Worm (Caenorhabditis elegans) whole organism, L1 larva: ENCODE measurements around the gene R11G10.3.

Experiments
- C16A3.4 ChIP-seq: fragments of 150-350 bp; optimal IDR thresholded peaks from 2 replicates; lab custom pipeline; 2014; ENCODE audit warnings: missing biosample characterization, missing genetic modification characterization
- F16B12.6 ChIP-seq: fragments of 150-350 bp; optimal IDR thresholded peaks from 2 replicates; lab custom pipeline; 2014; ENCODE audit warnings: missing biosample characterization, missing genetic modification characterization
- Y116A8C.19 ChIP-seq: sonication (generic microtip); optimal IDR thresholded peaks from 2 replicates; lab custom pipeline; 2016; ENCODE audit warnings: missing compliant biosample characterization, missing genetic modification characterization, borderline replicate concordance
- aha-1 ChIP-seq: fragments of 150-350 bp; optimal IDR thresholded peaks from 2 replicates; lab custom pipeline; 2014; ENCODE audit warnings: missing biosample characterization, missing genetic modification characterization
- aly-2 ChIP-seq: fragments of 150-350 bp; optimal IDR thresholded peaks from 2 replicates; lab custom pipeline; 2014; ENCODE audit warnings: missing biosample characterization, missing genetic modification characterization
- blmp-1 ChIP-seq: fragments of 150-350 bp; optimal IDR thresholded peaks from 2 replicates; lab custom pipeline; 2014; ENCODE audit warnings: missing biosample characterization, missing genetic modification characterization
- ceh-8 ChIP-seq: fragments of 200-800 bp; sonication (Bioruptor generic); optimal IDR thresholded peaks from 2 replicates; lab custom pipeline; 2018; ENCODE audit warnings: mild to moderate bottlenecking, missing genetic modification characterization, moderate library complexity, missing compliant biosample characterization
- ceh-82 ChIP-seq, 3 experiments: fragments of 150-350 bp in 1 of 3; sonication (generic microtip) in 2 of 3; optimal IDR thresholded peaks; 2 replicates each; lab custom pipeline; 2014 to 2017; ENCODE audit warnings: missing biosample characterization in 3 of 3, missing genetic modification characterization in 3 of 3
- ceh-88 ChIP-seq: fragments of 200-800 bp; sonication (Bioruptor generic); IDR thresholded peaks from 2 replicates; pipeline ENCODE4 v1.3.6; 2022; ENCODE audit warnings: missing genetic modification characterization, missing compliant biosample characterization
- ceh-90 ChIP-seq: sonication (generic microtip); optimal IDR thresholded peaks from 2 replicates; lab custom pipeline; 2016; ENCODE audit warnings: missing genetic modification characterization, missing compliant biosample characterization
- dsc-1 ChIP-seq: sonication (generic microtip); optimal IDR thresholded peaks from 2 replicates; lab custom pipeline; 2016; ENCODE audit warnings: mild to moderate bottlenecking, missing genetic modification characterization, missing compliant biosample characterization
- efl-1 ChIP-seq, 4 experiments: fragments of 150-350 bp; optimal IDR thresholded peaks in 3 of 4; peaks in 1 of 4; 1 replicate in 1 of 4; 2 replicates in 3 of 4; lab custom pipeline; 2014; ENCODE audit warnings: missing biosample characterization in 2 of 4, missing genetic modification characterization in 2 of 4, missing genetic modification reagents in 2 of 4
- egl-13 ChIP-seq: sonication (generic microtip); optimal IDR thresholded peaks from 2 replicates; lab custom pipeline; 2016; ENCODE audit warnings: missing genotype, missing genetic modification reagents, missing genetic modification characterization, missing compliant biosample characterization
- elt-2 ChIP-seq: sonication (generic microtip); optimal IDR thresholded peaks from 2 replicates; lab custom pipeline; 2016; ENCODE audit warnings: missing genetic modification characterization, mild to moderate bottlenecking, inconsistent platforms, missing compliant biosample characterization, missing genetic modification reagents
- fkh-4 ChIP-seq: sonication (generic microtip); optimal IDR thresholded peaks from 2 replicates; lab custom pipeline; 2016; ENCODE audit warnings: missing compliant biosample characterization, missing genetic modification characterization, borderline replicate concordance
- fkh-8 ChIP-seq: sonication (generic microtip); optimal IDR thresholded peaks from 2 replicates; lab custom pipeline; 2016; ENCODE audit warnings: mild to moderate bottlenecking, missing genetic modification characterization, missing compliant biosample characterization
- grh-1 ChIP-seq: fragments of 200-800 bp; sonication (Bioruptor generic); IDR thresholded peaks from 2 replicates; pipeline ENCODE4 v1.3.6; 2022; ENCODE audit warnings: missing genetic modification reagents, missing genetic modification characterization, missing compliant biosample characterization
- hlh-17 ChIP-seq: fragments of 200-800 bp; sonication (Bioruptor generic); optimal IDR thresholded peaks from 2 replicates; lab custom pipeline; 2018; ENCODE audit warnings: missing genetic modification characterization, mild to moderate bottlenecking, missing compliant biosample characterization, moderate library complexity, borderline replicate concordance
- hpl-2 ChIP-seq: fragments of 150-350 bp; optimal IDR thresholded peaks from 2 replicates; lab custom pipeline; 2014; ENCODE audit warnings: missing biosample characterization, missing genetic modification reagents, missing genetic modification characterization
- jun-1 ChIP-seq: fragments of 150-350 bp; optimal IDR thresholded peaks from 2 replicates; lab custom pipeline; 2014; ENCODE audit warnings: missing biosample characterization, missing genetic modification reagents, missing genetic modification characterization
- lin-13 ChIP-seq: fragments of 150-350 bp; optimal IDR thresholded peaks from 2 replicates; lab custom pipeline; 2014; ENCODE audit warnings: missing biosample characterization, missing genetic modification reagents, missing genetic modification characterization
- lin-14 ChIP-seq: fragments of 200-800 bp; sonication (Bioruptor generic); optimal IDR thresholded peaks from 2 replicates; lab custom pipeline; 2018; ENCODE audit warnings: mild to moderate bottlenecking, missing genetic modification characterization, moderate library complexity, missing compliant biosample characterization
- lin-15B ChIP-seq: fragments of 150-350 bp; sonication (generic microtip); optimal IDR thresholded peaks from 3 replicates; lab custom pipeline; 2014; ENCODE audit warnings: missing biosample characterization, missing genetic modification characterization
- mdl-1 ChIP-seq, 2 experiments: fragments of 150-350 bp; optimal IDR thresholded peaks; 2 replicates each; lab custom pipeline; 2014 to 2017; ENCODE audit warnings: missing biosample characterization in 2 of 2, missing genetic modification characterization in 2 of 2, inconsistent platforms in 1 of 2
- nhr-12 ChIP-seq: sonication (generic microtip); optimal IDR thresholded peaks from 2 replicates; lab custom pipeline; 2017; ENCODE audit warnings: missing biosample characterization, missing genetic modification characterization
- nhr-19 ChIP-seq: fragments of 200-800 bp; sonication (Bioruptor generic); conservative IDR thresholded peaks from 2 replicates; pipeline ENCODE4 v1.3.6; 2022; ENCODE audit warnings: missing genetic modification characterization, missing compliant biosample characterization
- nhr-20 ChIP-seq: sonication (generic microtip); optimal IDR thresholded peaks from 2 replicates; lab custom pipeline; 2016; ENCODE audit warnings: mild to moderate bottlenecking, missing genetic modification characterization, missing compliant biosample characterization
- nhr-28 ChIP-seq: fragments of 150-350 bp; optimal IDR thresholded peaks from 2 replicates; lab custom pipeline; 2014; ENCODE audit warnings: missing biosample characterization, missing genetic modification characterization
- nhr-47 ChIP-seq: sonication (generic microtip); optimal IDR thresholded peaks from 2 replicates; lab custom pipeline; 2016; ENCODE audit warnings: mild to moderate bottlenecking, missing genetic modification characterization, moderate library complexity, missing compliant biosample characterization
- nhr-71 ChIP-seq: sonication (generic microtip); optimal IDR thresholded peaks from 2 replicates; lab custom pipeline; 2016; ENCODE audit warnings: mild to moderate bottlenecking, missing genetic modification characterization, moderate library complexity, missing compliant biosample characterization
- nhr-76 ChIP-seq: sonication (generic microtip); optimal IDR thresholded peaks from 2 replicates; lab custom pipeline; 2017; ENCODE audit warnings: missing biosample characterization, missing genetic modification characterization
- nhr-77 ChIP-seq: fragments of 150-350 bp; optimal IDR thresholded peaks from 2 replicates; lab custom pipeline; 2014; ENCODE audit warnings: missing biosample characterization, missing genetic modification characterization
- nhr-84 ChIP-seq: sonication (generic microtip); optimal IDR thresholded peaks from 2 replicates; lab custom pipeline; 2017; ENCODE audit warnings: missing biosample characterization, missing genetic modification characterization
- nhr-85 ChIP-seq: sonication (generic microtip); peaks from one replicate; lab custom pipeline; 2016; ENCODE audit warnings: missing genetic modification characterization, inconsistent platforms, missing compliant biosample characterization
- pax-3 ChIP-seq: fragments of 200-800 bp; sonication (Bioruptor generic); optimal IDR thresholded peaks from 2 replicates; lab custom pipeline; 2018; ENCODE audit warnings: mild to moderate bottlenecking, missing genetic modification characterization, moderate library complexity, missing compliant biosample characterization
- skn-1 ChIP-seq: fragments of 150-350 bp; optimal IDR thresholded peaks from 2 replicates; lab custom pipeline; 2014; ENCODE audit warnings: missing biosample characterization, missing genetic modification characterization
- snpc-4 ChIP-seq: fragments of 150-350 bp; optimal IDR thresholded peaks from 2 replicates; lab custom pipeline; 2014; ENCODE audit warnings: missing biosample characterization, missing genetic modification characterization
- snu-23 ChIP-seq: sonication (generic microtip); optimal IDR thresholded peaks from 2 replicates; lab custom pipeline; 2016; ENCODE audit warnings: missing genetic modification characterization, missing compliant biosample characterization
- sptf-1 ChIP-seq: fragments of 150-350 bp; optimal IDR thresholded peaks from 2 replicates; lab custom pipeline; 2014; ENCODE audit warnings: missing biosample characterization, missing genetic modification characterization
- unc-62 ChIP-seq: fragments of 150-350 bp; optimal IDR thresholded peaks from 2 replicates; lab custom pipeline; 2014; ENCODE audit warnings: missing biosample characterization, missing genetic modification reagents, missing genetic modification characterization
- unc-86 ChIP-seq: sonication (generic microtip); optimal IDR thresholded peaks from 2 replicates; lab custom pipeline; 2016; ENCODE audit warnings: missing genetic modification characterization, missing compliant biosample characterization
- unc-98 ChIP-seq: fragments of 200-800 bp; sonication (Bioruptor generic); IDR thresholded peaks from 2 replicates; pipeline ENCODE4 v1.3.6; 2022; ENCODE audit warnings: missing genetic modification characterization, missing compliant biosample characterization
- vab-15 ChIP-seq: sonication (generic microtip); optimal IDR thresholded peaks from 2 replicates; lab custom pipeline; 2017; ENCODE audit warnings: missing genotype, mild to moderate bottlenecking, missing genetic modification characterization, missing compliant biosample characterization
- zip-4 ChIP-seq: fragments of 200-800 bp; sonication (Bioruptor generic); optimal IDR thresholded peaks from 2 replicates; lab custom pipeline; 2018; ENCODE audit warnings: mild to moderate bottlenecking, missing genetic modification characterization, moderate library complexity, missing compliant biosample characterization

Gene R11G10.3

ce11 chrV:13556746-13557145 is 33.5 kb downstream of the R11G10.3 start, which contains the start of gene cav-2 (continued):
- TF ChIP-seq unc-86 (tag; lab: Kevin White, UChicago) = peak; percentile 75
- peak; percentile 89 to 97 for TF ChIP-seq efl-1 (optimal IDR thresholded peaks at IDR 0.05; lab: Kevin White, UChicago)
- TF ChIP-seq efl-1 (GFP tag; optimal IDR thresholded peaks at IDR 0.05 in 1 of 2; lab: Kevin White, UChicago) = peak; percentile 97 to 99
- TF ChIP-seq lin-13 (GFP tag; lab: Kevin White, UChicago) = peak; percentile 65
- no peak for TF ChIP-seq unc-62
- peak; percentile 88 for TF ChIP-seq grh-1 (GFP tag; lab: Robert Waterston, UW)
- peak; percentile 96 for TF ChIP-seq nhr-85 (tag; lab: Kevin White, UChicago)
- TF ChIP-seq hlh-17 (GFP tag; lab: Kevin White, UChicago) = peak; percentile 33
- TF ChIP-seq skn-1 (tag; lab: Kevin White, UChicago) = peak; percentile 42
- TF ChIP-seq Y116A8C.19 (tag; lab: Kevin White, UChicago) = peak; percentile 66
- peak; percentile 64 for TF ChIP-seq ceh-8 (GFP tag; lab: Kevin White, UChicago)
- TF ChIP-seq elt-2 (tag; lab: Kevin White, UChicago) = peak; percentile 80
- TF ChIP-seq aha-1 (tag; lab: Kevin White, UChicago) = no peak
- no peak for TF ChIP-seq F16B12.6 (tag; lab: Kevin White, UChicago)
- TF ChIP-seq nhr-19 = peak; percentile 88
- no peak for TF ChIP-seq nhr-28 (tag; lab: Kevin White, UChicago)
- peak; percentile 93 for TF ChIP-seq nhr-71 (tag; lab: Kevin White, UChicago)
- TF ChIP-seq nhr-12 = no peak
- TF ChIP-seq snu-23 (GFP tag; lab: Kevin White, UChicago) = peak; percentile 87
- peak; percentile 99 for TF ChIP-seq pax-3
- no peak for TF ChIP-seq hpl-2
- 0 out of 2 replicates have a peak, but pooled peaks have one; percentile 29 for TF ChIP-seq ceh-88 (GFP tag; lab: Robert Waterston, UW)
- peak; percentile 98 for TF ChIP-seq fkh-4 (tag; lab: Kevin White, UChicago)
- peak; percentile 70 for TF ChIP-seq vab-15 (tag; lab: Kevin White, UChicago)
- peak; percentile 96 for TF ChIP-seq dsc-1 (tag; lab: Kevin White, UChicago)
- peak; percentile 63 for TF ChIP-seq C16A3.4 (tag; lab: Kevin White, UChicago)
- TF ChIP-seq ceh-82 (tag; optimal IDR thresholded peaks at IDR 0.05; lab: Kevin White, UChicago) = peak; percentile 67 to 79 (median 76)
- TF ChIP-seq egl-13 (tag; lab: Kevin White, UChicago) = peak; percentile 94
- peak; percentile 46 for TF ChIP-seq blmp-1 (tag; lab: Kevin White, UChicago)
- peak; percentile 76 for TF ChIP-seq fkh-8
- TF ChIP-seq nhr-76 (tag; lab: Kevin White, UChicago) = no peak
- TF ChIP-seq mdl-1 (tag; optimal IDR thresholded peaks at IDR 0.05; lab: Kevin White, UChicago) = peak in 1 of 2 experiments; percentile 50
- peak; percentile 74 for TF ChIP-seq zip-4 (GFP tag; lab: Kevin White, UChicago)
- peak; percentile 82 for TF ChIP-seq lin-14
- peak; percentile 10 for TF ChIP-seq nhr-77
- TF ChIP-seq unc-98 (GFP tag; lab: Robert Waterston, UW) = peak; percentile 86
- no peak for TF ChIP-seq aly-2
- peak; percentile 91 for TF ChIP-seq nhr-20 (tag; lab: Kevin White, UChicago)
- peak; percentile 66 for TF ChIP-seq jun-1 (tag; lab: Kevin White, UChicago)
- TF ChIP-seq nhr-84 (tag; lab: Kevin White, UChicago) = no peak
- TF ChIP-seq lin-15B = peak; percentile 71
- peak; percentile 91 for TF ChIP-seq nhr-47 (tag; lab: Kevin White, UChicago)

DNA sequence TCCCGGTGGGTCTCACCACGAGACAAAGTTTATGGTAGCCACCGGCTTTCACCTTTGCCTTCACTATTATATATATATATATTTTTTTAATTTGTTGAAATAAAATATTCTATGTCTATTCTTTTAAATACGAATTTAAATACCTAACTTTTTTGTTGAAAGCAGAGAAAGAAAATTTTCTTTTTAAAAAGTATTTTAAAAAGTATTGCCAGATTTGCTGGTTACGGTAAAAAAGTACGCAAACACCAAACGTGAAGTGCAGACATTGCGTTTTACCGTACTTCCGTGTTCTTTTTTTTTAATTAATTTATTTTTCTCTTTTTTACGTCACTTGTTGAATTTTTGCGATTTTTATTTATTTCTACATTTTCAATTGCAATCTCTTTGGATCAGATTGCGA is 36.7 kb downstream of the R11G10.3 start, which contains the start of gene C56A3.8:
TSS of gene C56A3.8 (plus strand) at position 301 of the 400 bp plus-strand sequence.
- TF ChIP-seq dsc-1 (tag; lab: Kevin White, UChicago) (no peak), snpc-4 (no peak), ceh-90 (tag; lab: Kevin White, UChicago) (no peak), ceh-82 (tag; optimal IDR thresholded peaks at IDR 0.05; lab: Kevin White, UChicago) (no peak), sptf-1 (tag; lab: Kevin White, UChicago) (no peak)
